Worm (Caenorhabditis elegans) whole organism, L3 larva: ENCODE measurements around the gene ule-2.

Experiments
- R02D3.7 ChIP-seq: fragments of 150-350 bp; optimal IDR thresholded peaks from 2 replicates; lab custom pipeline; 2014; ENCODE audit warnings: missing biosample characterization, missing genetic modification characterization
- ZK546.5 ChIP-seq: sonication (generic microtip); optimal IDR thresholded peaks from 2 replicates; lab custom pipeline; 2017; ENCODE audit warnings: missing biosample characterization, missing genetic modification characterization
- aly-2 ChIP-seq: fragments of 150-350 bp; optimal IDR thresholded peaks from 2 replicates; lab custom pipeline; 2014; ENCODE audit warnings: missing biosample characterization, missing genetic modification characterization
- ama-1 ChIP-seq: fragments of 150-350 bp; optimal IDR thresholded peaks from 2 replicates; lab custom pipeline; 2018
- ceh-16 ChIP-seq: sonication (generic microtip); optimal IDR thresholded peaks from 2 replicates; lab custom pipeline; 2017; ENCODE audit warnings: missing biosample characterization, missing genetic modification characterization
- ceh-28 ChIP-seq: fragments of 150-350 bp; optimal IDR thresholded peaks from 2 replicates; lab custom pipeline; 2014; ENCODE audit warnings: missing biosample characterization, missing genetic modification reagents, missing genetic modification characterization
- ceh-82 ChIP-seq: fragments of 150-350 bp; optimal IDR thresholded peaks from 2 replicates; lab custom pipeline; 2014; ENCODE audit warnings: missing biosample characterization, missing genetic modification characterization
- ceh-9 ChIP-seq: sonication (generic microtip); optimal IDR thresholded peaks from 2 replicates; lab custom pipeline; 2018; ENCODE audit warnings: missing biosample characterization, missing genetic modification characterization
- daf-12 ChIP-seq: fragments of 150-350 bp; optimal IDR thresholded peaks from 2 replicates; lab custom pipeline; 2014; ENCODE audit warnings: missing biosample characterization, missing genetic modification reagents, missing genetic modification characterization
- egl-27 ChIP-seq: sonication (generic microtip); optimal IDR thresholded peaks from 4 replicates; lab custom pipeline; 2017; ENCODE audit warnings: missing biosample characterization, missing genetic modification reagents, missing genetic modification characterization
- elt-1 ChIP-seq: fragments of 150-350 bp; optimal IDR thresholded peaks from 2 replicates; lab custom pipeline; 2014; ENCODE audit warnings: missing biosample characterization, missing genetic modification characterization
- elt-2 ChIP-seq: sonication (generic microtip); optimal IDR thresholded peaks from 2 replicates; lab custom pipeline; 2016; ENCODE audit warnings: missing genetic modification reagents, mild to moderate bottlenecking, missing genetic modification characterization, missing compliant biosample characterization
- elt-3 ChIP-seq, 3 experiments: fragments of 150-350 bp in 1 of 3; sonication (generic microtip) in 2 of 3; optimal IDR thresholded peaks; 2 replicates in 2 of 3; 4 replicates in 1 of 3; lab custom pipeline; 2014 to 2017; ENCODE audit warnings: missing biosample characterization in 3 of 3, missing genetic modification characterization in 3 of 3
- eor-1 ChIP-seq, 2 experiments: fragments of 150-350 bp; optimal IDR thresholded peaks; 2 replicates each; lab custom pipeline; 2014 to 2018; ENCODE audit warnings: missing biosample characterization in 2 of 2, missing genetic modification characterization in 2 of 2
- fkh-10 ChIP-seq: sonication (generic microtip); optimal IDR thresholded peaks from 2 replicates; lab custom pipeline; 2017; ENCODE audit warnings: missing biosample characterization, missing genetic modification reagents, missing genetic modification characterization
- fkh-2 ChIP-seq: fragments of 150-350 bp; optimal IDR thresholded peaks from 2 replicates; lab custom pipeline; 2014; ENCODE audit warnings: missing biosample characterization, missing genetic modification reagents, missing genetic modification characterization
- fos-1 ChIP-seq: fragments of 150-350 bp; optimal IDR thresholded peaks from 2 replicates; lab custom pipeline; 2014; ENCODE audit warnings: missing biosample characterization, missing genetic modification characterization
- hmg-11 ChIP-seq: sonication (generic microtip); optimal IDR thresholded peaks from 2 replicates; lab custom pipeline; 2016; ENCODE audit warnings: missing genetic modification characterization, missing compliant biosample characterization
- lin-15B ChIP-seq: fragments of 150-350 bp; optimal IDR thresholded peaks from 2 replicates; lab custom pipeline; 2014; ENCODE audit warnings: missing biosample characterization, missing genetic modification characterization
- lin-39 ChIP-seq: fragments of 150-350 bp; optimal IDR thresholded peaks from 2 replicates; lab custom pipeline; 2018; ENCODE audit warnings: missing biosample characterization, missing genetic modification reagents, missing genetic modification characterization
- lsy-12 ChIP-seq: sonication (generic microtip); optimal IDR thresholded peaks from 2 replicates; lab custom pipeline; 2016; ENCODE audit warnings: mild to moderate bottlenecking, missing genetic modification characterization, missing compliant biosample characterization
- mdl-1 ChIP-seq: fragments of 150-350 bp; optimal IDR thresholded peaks from 2 replicates; lab custom pipeline; 2014; ENCODE audit warnings: missing biosample characterization, missing genetic modification characterization
- mml-1 ChIP-seq: fragments of 150-350 bp; sonication (generic microtip); optimal IDR thresholded peaks from 3 replicates; lab custom pipeline; 2014; ENCODE audit warnings: missing biosample characterization, missing genetic modification characterization
- nfya-1 ChIP-seq: sonication (generic microtip); optimal IDR thresholded peaks from 2 replicates; lab custom pipeline; 2017; ENCODE audit warnings: missing genetic modification characterization, mild to moderate bottlenecking, missing compliant biosample characterization, antibody characterized with exemption, moderate library complexity; ENCODE audit not compliant: insufficient read depth
- nhr-11 ChIP-seq: fragments of 150-350 bp; optimal IDR thresholded peaks from 2 replicates; lab custom pipeline; 2014; ENCODE audit warnings: missing biosample characterization, missing genetic modification characterization
- nhr-23 ChIP-seq: fragments of 150-350 bp; optimal IDR thresholded peaks from 2 replicates; lab custom pipeline; 2014; ENCODE audit warnings: missing biosample characterization, missing genetic modification reagents, missing genetic modification characterization
- nhr-237 ChIP-seq: fragments of 150-350 bp; optimal IDR thresholded peaks from 2 replicates; lab custom pipeline; 2014; ENCODE audit warnings: missing biosample characterization, missing genetic modification characterization
- nhr-25 ChIP-seq: sonication (generic microtip); optimal IDR thresholded peaks from 2 replicates; lab custom pipeline; 2017; ENCODE audit warnings: missing biosample characterization, missing genetic modification characterization
- nhr-28 ChIP-seq: fragments of 150-350 bp; optimal IDR thresholded peaks from 2 replicates; lab custom pipeline; 2014; ENCODE audit warnings: missing biosample characterization, missing genetic modification characterization
- nhr-43 ChIP-seq: sonication (generic microtip); optimal IDR thresholded peaks from 2 replicates; lab custom pipeline; 2016; ENCODE audit warnings: mild to moderate bottlenecking, missing genetic modification characterization, missing compliant biosample characterization; ENCODE audit not compliant: poor library complexity, severe bottlenecking
- nhr-67 ChIP-seq: fragments of 150-350 bp; optimal IDR thresholded peaks from 2 replicates; lab custom pipeline; 2014; ENCODE audit warnings: missing biosample characterization, missing genetic modification characterization
- nhr-76 ChIP-seq: fragments of 150-350 bp; sonication (generic microtip); optimal IDR thresholded peaks from 5 replicates; lab custom pipeline; 2014; ENCODE audit warnings: missing biosample characterization, missing genetic modification characterization
- pha-4 ChIP-seq: fragments of 150-350 bp; optimal IDR thresholded peaks from 2 replicates; lab custom pipeline; 2014; ENCODE audit warnings: missing biosample characterization, missing genetic modification reagents, missing genetic modification characterization
- pqm-1 ChIP-seq: fragments of 150-350 bp; optimal IDR thresholded peaks from 2 replicates; lab custom pipeline; 2017; ENCODE audit warnings: missing biosample characterization, missing genetic modification characterization, inconsistent platforms
- sea-2 ChIP-seq: fragments of 150-350 bp; sonication (generic microtip); optimal IDR thresholded peaks from 4 replicates; lab custom pipeline; 2014; ENCODE audit warnings: missing biosample characterization, missing genetic modification reagents, missing genetic modification characterization
- skn-1 ChIP-seq: fragments of 150-350 bp; optimal IDR thresholded peaks from 2 replicates; lab custom pipeline; 2014; ENCODE audit warnings: missing biosample characterization, missing genetic modification characterization
- snpc-4 ChIP-seq: fragments of 150-350 bp; optimal IDR thresholded peaks from 2 replicates; lab custom pipeline; 2014; ENCODE audit warnings: missing biosample characterization, missing genetic modification characterization
- tbx-2 ChIP-seq: sonication (generic microtip); optimal IDR thresholded peaks from 2 replicates; lab custom pipeline; 2016; ENCODE audit warnings: mild to moderate bottlenecking, missing genetic modification characterization, missing compliant biosample characterization
- unc-39 ChIP-seq: sonication (generic microtip); optimal IDR thresholded peaks from 4 replicates; lab custom pipeline; 2017; ENCODE audit warnings: missing biosample characterization, missing genetic modification characterization
- ztf-11 ChIP-seq: fragments of 150-350 bp; optimal IDR thresholded peaks from 2 replicates; lab custom pipeline; 2014; ENCODE audit warnings: missing biosample characterization, missing genetic modification characterization
- ztf-4 ChIP-seq: fragments of 150-350 bp; optimal IDR thresholded peaks from 2 replicates; lab custom pipeline; 2014; ENCODE audit warnings: missing biosample characterization, missing genetic modification characterization

Gene ule-2

ce11 chrIV:14617498-14617897 lies 17.4 kb upstream of the ule-2 start:
- TF ChIP-seq nhr-43 (no peak), R02D3.7 (tag; lab: Kevin White, UChicago) (no peak), nfya-1 (tag; lab: Kevin White, UChicago) (no peak), eor-1 (tag; optimal IDR thresholded peaks at IDR 0.05; lab: Kevin White, UChicago) (no peak), ceh-9 (tag; lab: Kevin White, UChicago) (no peak), ztf-4 (tag; lab: Kevin White, UChicago) (no peak), nhr-237 (tag; lab: Kevin White, UChicago) (no peak), unc-39 (no peak), ceh-16 (tag; lab: Kevin White, UChicago) (no peak), elt-2 (tag; lab: Kevin White, UChicago) (peak; percentile 31), lsy-12 (no peak), ama-1 (lab: Kevin White, UChicago) (peak; percentile 23), nhr-67 (no peak), ZK546.5 (no peak), ceh-28 (tag; lab: Kevin White, UChicago) (no peak), skn-1 (tag; lab: Kevin White, UChicago) (no peak), egl-27 (no peak), pha-4 (tag; lab: Kevin White, UChicago) (peak; percentile 59), elt-1 (tag; lab: Kevin White, UChicago) (no peak), fkh-2 (tag; lab: Kevin White, UChicago) (no peak), fos-1 (no peak), mml-1 (tag; lab: Kevin White, UChicago) (no peak)

ce11 chrIV:14617985-14618384 lies 16.9 kb upstream of the ule-2 start:
- no peak for TF ChIP-seq eor-1 (tag; optimal IDR thresholded peaks at IDR 0.05; lab: Kevin White, UChicago)
- TF ChIP-seq nfya-1 (tag; lab: Kevin White, UChicago), result no peak
- no peak for TF ChIP-seq nhr-28 (tag; lab: Kevin White, UChicago)
- TF ChIP-seq ztf-4 (tag; lab: Kevin White, UChicago), result no peak
- no peak for TF ChIP-seq nhr-76 (tag; lab: Kevin White, UChicago)
- no peak for TF ChIP-seq elt-3 (tag; optimal IDR thresholded peaks at IDR 0.05; lab: Kevin White, UChicago)
- TF ChIP-seq nhr-237 (tag; lab: Kevin White, UChicago), result no peak
- no peak for TF ChIP-seq snpc-4 (tag; lab: Kevin White, UChicago)

- peak; percentile 8 for TF ChIP-seq ama-1 (lab: Kevin White, UChicago)
- no peak for TF ChIP-seq nhr-67
Observed at ce11 chrIV:14618551-14618950, 16.4 kb upstream of the ule-2 start.

ce11 chrIV:14620042-14620441 lies 14.9 kb upstream of the ule-2 start:
- TF ChIP-seq elt-2 (tag; lab: Kevin White, UChicago) (peak; percentile 41), elt-1 (tag; lab: Kevin White, UChicago) (no peak), nhr-23 (tag; lab: Kevin White, UChicago) (no peak), pha-4 (tag; lab: Kevin White, UChicago) (peak; percentile 2), unc-39 (no peak), lin-15B (tag; lab: Kevin White, UChicago) (no peak), mml-1 (tag; lab: Kevin White, UChicago) (no peak)
- TF ChIP-seq, all 47 proteins: peak for 2

- TF ChIP-seq fkh-2 (tag; lab: Kevin White, UChicago) (no peak), nhr-76 (tag; lab: Kevin White, UChicago) (no peak), unc-39 (no peak), nhr-28 (tag; lab: Kevin White, UChicago) (no peak), mml-1 (tag; lab: Kevin White, UChicago) (no peak), fos-1 (no peak), skn-1 (tag; lab: Kevin White, UChicago) (peak; percentile 57), aly-2 (tag; lab: Kevin White, UChicago) (no peak), nhr-237 (tag; lab: Kevin White, UChicago) (no peak), nhr-25 (tag; lab: Kevin White, UChicago) (no peak), tbx-2 (tag; lab: Kevin White, UChicago) (no peak), sea-2 (no peak), lsy-12 (no peak), ceh-9 (tag; lab: Kevin White, UChicago) (no peak), pha-4 (tag; lab: Kevin White, UChicago) (peak; percentile 84), hmg-11 (tag; lab: Kevin White, UChicago) (peak; percentile 28), lin-15B (tag; lab: Kevin White, UChicago) (peak; percentile 38), ama-1 (lab: Kevin White, UChicago) (peak; percentile 27), ceh-82 (no peak), pqm-1 (tag; lab: Kevin White, UChicago) (peak; percentile 74), eor-1 (tag; optimal IDR thresholded peaks at IDR 0.05; lab: Kevin White, UChicago) (no peak), mdl-1 (tag; lab: Kevin White, UChicago) (peak; percentile 49), daf-12 (tag; lab: Kevin White, UChicago) (no peak), nfya-1 (tag; lab: Kevin White, UChicago) (peak; percentile 82), ztf-4 (tag; lab: Kevin White, UChicago) (peak; percentile 39), nhr-67 (no peak), snpc-4 (tag; lab: Kevin White, UChicago) (peak; percentile 62), nhr-43 (no peak), ceh-28 (tag; lab: Kevin White, UChicago) (no peak), nhr-11 (peak; percentile 12), egl-27 (no peak), ztf-11 (tag; lab: Kevin White, UChicago) (no peak), ceh-16 (tag; lab: Kevin White, UChicago) (no peak), lin-39 (tag; lab: Kevin White, UChicago) (peak; percentile 54), fkh-10 (GFP tag; lab: Kevin White, UChicago) (no peak)
Observed at ce11 chrIV:14620543-14620942, 14.4 kb upstream of the ule-2 start.
